Fruit fly (Drosophila melanogaster) S2 (cell line): ENCODE measurements around the gene rudhira.

Source experiments
- CG8478 ChIP-seq: fragments of >200 bp; optimal IDR thresholded peaks from 2 replicates; lab custom pipeline; 2018
- CTCF ChIP-seq, 2 experiments: fragments of >200 bp; optimal IDR thresholded peaks; 2 replicates each; lab custom pipeline; 2018

Gene rudhira

dm6 chrX:11872517-11872916, 55.8 kb downstream of the rudhira start, which contains the start of gene BORCS5:
Gene BORCS5 (minus strand): TSS chrX:11872779.
- no peak for TF ChIP-seq CG8478 (lab: Kevin White, UChicago)
- no peak for TF ChIP-seq CTCF (optimal IDR thresholded peaks at IDR 0.05; lab: Kevin White, UChicago)

- TF ChIP-seq CG8478 (lab: Kevin White, UChicago) (no peak), CTCF (optimal IDR thresholded peaks at IDR 0.05; lab: Kevin White, UChicago) (no peak)
These were observed 56.4 kb downstream of the rudhira start, which contains the start of gene CG15739 for dm6 chrX:11873116-11873515. Gene CG15739 (plus strand): TSS chrX:11873319.

dm6 chrX:11875146-11875830, 58.6 kb downstream of the rudhira start:
- TF ChIP-seq CTCF (optimal IDR thresholded peaks at IDR 0.05; lab: Kevin White, UChicago) (no peak), CG8478 (lab: Kevin White, UChicago) (no peak)

dm6 chrX:11877165-11877564, 60.5 kb downstream of the rudhira start, which contains the start of gene CG10352:
Gene CG10352 (minus strand): TSS chrX:11877168.
- no peak for TF ChIP-seq CTCF (optimal IDR thresholded peaks at IDR 0.05; lab: Kevin White, UChicago)
- no peak for TF ChIP-seq CG8478 (lab: Kevin White, UChicago)

- no peak for TF ChIP-seq CTCF (optimal IDR thresholded peaks at IDR 0.05; lab: Kevin White, UChicago)
- no peak for TF ChIP-seq CG8478 (lab: Kevin White, UChicago)
These were observed 65.0 kb downstream of the rudhira start for dm6 chrX:11881686-11882085.

dm6 chrX:11882447-11882846, 65.7 kb downstream of the rudhira start:
- TF ChIP-seq CTCF (optimal IDR thresholded peaks at IDR 0.05; lab: Kevin White, UChicago) (no peak), CG8478 (lab: Kevin White, UChicago) (no peak)

- no peak for TF ChIP-seq CG8478 (lab: Kevin White, UChicago)
- no peak for TF ChIP-seq CTCF (optimal IDR thresholded peaks at IDR 0.05; lab: Kevin White, UChicago)
These were observed 67.4 kb downstream of the rudhira start for dm6 chrX:11884134-11884533.

- TF ChIP-seq CG8478 (lab: Kevin White, UChicago) = no peak
- TF ChIP-seq CTCF (optimal IDR thresholded peaks at IDR 0.05; lab: Kevin White, UChicago) = no peak
These were observed 68.7 kb downstream of the rudhira start for dm6 chrX:11885356-11885755.

- no peak for TF ChIP-seq CG8478 (lab: Kevin White, UChicago)
- TF ChIP-seq CTCF (optimal IDR thresholded peaks at IDR 0.05; lab: Kevin White, UChicago) = peak; percentile 19
These were observed 70.3 kb downstream of the rudhira start, which contains the start of the genes CG10353 and SelG for dm6 chrX:11886976-11887375. Gene CG10353 (minus strand): TSS chrX:11887162. Gene SelG (plus strand): TSS chrX:11887284.
